Fruit fly (Drosophila melanogaster): ENCODE results near the gene CG14540.

DNA sequence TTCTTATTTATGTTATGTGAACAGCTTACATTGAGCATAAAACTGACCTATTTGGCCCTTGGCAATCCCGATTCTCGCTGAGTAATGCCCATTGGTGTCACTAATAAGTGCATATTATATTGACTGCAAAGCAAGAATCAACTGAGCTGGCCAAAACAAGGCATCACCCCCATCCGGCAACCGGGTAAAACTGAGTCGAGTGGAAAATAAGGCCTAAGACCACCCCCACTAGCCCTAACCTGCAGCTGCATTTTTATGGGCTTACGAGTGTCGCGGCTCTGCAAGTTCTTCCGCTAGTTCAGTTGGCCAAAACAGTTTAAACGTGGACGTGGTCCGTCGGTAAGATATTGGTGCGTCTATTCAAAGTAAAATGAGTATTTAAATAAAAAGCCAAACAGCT, 2.6 kb downstream of the CG14540 start, which contains the start of gene boss:
- TF ChIP-seq Drgx (GFP tag; IDR thresholded peaks at IDR 0.05) (no peak), CG16779 (GFP tag; IDR thresholded peaks at IDR 0.05) (no peak), Sry-β (GFP tag; optimal IDR thresholded peaks at IDR 0.05) (no peak), ci (GFP tag; IDR thresholded peaks at IDR 0.05) (no peak), HHEX (GFP tag; optimal IDR thresholded peaks at IDR 0.05) (no peak), CG7745 (tag; optimal IDR thresholded peaks at IDR 0.05) (no peak), CG2678 (tag; optimal IDR thresholded peaks at IDR 0.05) (no peak)
